Fruit fly (Drosophila melanogaster) whole organism, embryonic: ENCODE results near the gene CG15764.

Experiments used
- C15 ChIP-seq: fragments of 200-800 bp; sonication (Bioruptor generic); IDR thresholded peaks from 3 replicates; pipeline ENCODE4 v1.3.6; 2022; ENCODE audit warnings: missing biosample characterization, missing genetic modification characterization
- CG10147 ChIP-seq: fragments of 200-800 bp; sonication (Bioruptor generic); optimal IDR thresholded peaks from 2 replicates; lab custom pipeline; 2019; ENCODE audit warnings: missing biosample characterization, mild to moderate bottlenecking, missing genetic modification characterization, moderate library complexity
- CG10209 ChIP-seq: fragments of 200-800 bp; sonication (Bioruptor generic); optimal IDR thresholded peaks from 3 replicates; lab custom pipeline; 2017; ENCODE audit warnings: missing biosample characterization, mild to moderate bottlenecking, missing genetic modification characterization, missing genetic modification reagents
- CG10274 ChIP-seq: fragments of 200-800 bp; sonication (Bioruptor generic); optimal IDR thresholded peaks from 3 replicates; lab custom pipeline; 2017; ENCODE audit warnings: missing biosample characterization, mild to moderate bottlenecking, missing genetic modification characterization
- CG11398 ChIP-seq: fragments of 200-800 bp; sonication (Bioruptor generic); optimal IDR thresholded peaks from 2 replicates; lab custom pipeline; 2016; ENCODE audit warnings: missing biosample characterization, missing genetic modification characterization
- CG12104 ChIP-seq: fragments of 200-800 bp; sonication (Bioruptor generic); optimal IDR thresholded peaks from 3 replicates; lab custom pipeline; 2016; ENCODE audit warnings: missing biosample characterization, missing genetic modification characterization
- CG14667 ChIP-seq: fragments of 200-800 bp; sonication (Bioruptor generic); IDR thresholded peaks from 2 replicates; pipeline ENCODE4 v1.3.6; 2022; ENCODE audit warnings: missing biosample characterization, missing genetic modification characterization
- CG15269 ChIP-seq: fragments of 200-800 bp; sonication (Bioruptor generic); optimal IDR thresholded peaks from 2 replicates; lab custom pipeline; 2018; ENCODE audit warnings: missing biosample characterization, mild to moderate bottlenecking, missing genetic modification characterization, moderate library complexity
- CG17186 ChIP-seq: fragments of 200-800 bp; sonication (Bioruptor generic); optimal IDR thresholded peaks from 3 replicates; lab custom pipeline; 2017; ENCODE audit warnings: missing biosample characterization, missing genetic modification reagents, missing genetic modification characterization
- CG17328 ChIP-seq: fragments of 200-800 bp; sonication (Bioruptor generic); IDR thresholded peaks from 2 replicates; pipeline ENCODE4 v1.3.6; 2022; ENCODE audit warnings: missing biosample characterization, missing genetic modification characterization
- CG1832 ChIP-seq: fragments of 200-800 bp; sonication (Bioruptor generic); optimal IDR thresholded peaks from 2 replicates; lab custom pipeline; 2017; ENCODE audit warnings: missing biosample characterization, mild to moderate bottlenecking, missing genetic modification characterization, inconsistent platforms
- CG18476 ChIP-seq: fragments of 200-800 bp; sonication (Bioruptor generic); optimal IDR thresholded peaks from 2 replicates; lab custom pipeline; 2016; ENCODE audit warnings: missing biosample characterization, mild to moderate bottlenecking, missing genetic modification characterization
- CG18619 ChIP-seq: fragments of 200-800 bp; sonication (Bioruptor generic); optimal IDR thresholded peaks from 3 replicates; lab custom pipeline; 2017; ENCODE audit warnings: missing biosample characterization, mild to moderate bottlenecking, missing genetic modification characterization
- CG31365 ChIP-seq: fragments of 200-800 bp; sonication (Bioruptor generic); optimal IDR thresholded peaks from 2 replicates; lab custom pipeline; 2018; ENCODE audit warnings: missing biosample characterization, mild to moderate bottlenecking, missing genetic modification characterization
- CG3407 ChIP-seq: fragments of 200-800 bp; sonication (Bioruptor generic); optimal IDR thresholded peaks from 2 replicates; lab custom pipeline; 2018; ENCODE audit warnings: missing biosample characterization, mild to moderate bottlenecking, missing genetic modification characterization
- CG34422 ChIP-seq: fragments of 200-800 bp; sonication (Bioruptor generic); IDR thresholded peaks from 3 replicates; pipeline ENCODE4 v1.3.6; 2022; ENCODE audit warnings: missing biosample characterization, missing genetic modification characterization
- CG6272 ChIP-seq: fragments of 200-800 bp; sonication (Bioruptor generic); IDR thresholded peaks from 2 replicates; pipeline ENCODE4 v1.3.6; 2022; ENCODE audit warnings: missing biosample characterization, missing genetic modification characterization
- CG6654 ChIP-seq: fragments of 200-800 bp; sonication (Bioruptor generic); optimal IDR thresholded peaks from 2 replicates; lab custom pipeline; 2017; ENCODE audit warnings: missing biosample characterization, mild to moderate bottlenecking, missing genetic modification characterization
- CG7745 ChIP-seq: fragments of 200-800 bp; sonication (Bioruptor generic); optimal IDR thresholded peaks from 2 replicates; lab custom pipeline; 2018; ENCODE audit warnings: missing biosample characterization, mild to moderate bottlenecking, missing genetic modification characterization, moderate library complexity
- CG8388 ChIP-seq: fragments of 200-800 bp; sonication (Bioruptor generic); optimal IDR thresholded peaks from 2 replicates; lab custom pipeline; 2019; ENCODE audit warnings: missing biosample characterization, mild to moderate bottlenecking, missing genetic modification characterization, moderate library complexity
- CG9437 ChIP-seq: fragments of 200-800 bp; sonication (Bioruptor generic); optimal IDR thresholded peaks from 2 replicates; lab custom pipeline; 2018; ENCODE audit warnings: missing biosample characterization, mild to moderate bottlenecking, missing genetic modification characterization
- Dbx ChIP-seq: fragments of 200-800 bp; sonication (Bioruptor generic); IDR thresholded peaks from 3 replicates; pipeline ENCODE4 v1.3.6; 2022; ENCODE audit warnings: missing biosample characterization, missing genetic modification characterization
- Dek ChIP-seq: fragments of 200-800 bp; sonication (Bioruptor generic); optimal IDR thresholded peaks from 3 replicates; lab custom pipeline; 2019; ENCODE audit warnings: missing biosample characterization, mild to moderate bottlenecking, missing genetic modification characterization, moderate library complexity
- Gsc ChIP-seq: fragments of 200-800 bp; sonication (Bioruptor generic); IDR thresholded peaks from 2 replicates; pipeline ENCODE4 v1.3.6; 2022; ENCODE audit warnings: missing biosample characterization, missing genetic modification characterization
- Hey ChIP-seq: fragments of 200-800 bp; sonication (Bioruptor generic); optimal IDR thresholded peaks from 3 replicates; lab custom pipeline; 2018; ENCODE audit warnings: missing biosample characterization, mild to moderate bottlenecking, missing genetic modification characterization
- HmgD ChIP-seq: fragments of 200-800 bp; sonication (Bioruptor generic); optimal IDR thresholded peaks from 3 replicates; lab custom pipeline; 2016; ENCODE audit warnings: missing biosample characterization, missing genetic modification characterization
- MBD-R2 ChIP-seq: fragments of 200-800 bp; sonication (Bioruptor generic); IDR thresholded peaks from 2 replicates; pipeline ENCODE4 v1.3.6; 2022; ENCODE audit warnings: missing biosample characterization, missing genetic modification characterization
- Max ChIP-seq: fragments of 200-800 bp; sonication (Bioruptor generic); optimal IDR thresholded peaks from 2 replicates; lab custom pipeline; 2016; ENCODE audit warnings: missing biosample characterization, mild to moderate bottlenecking, missing genetic modification characterization
- Meics ChIP-seq: fragments of 200-800 bp; sonication (Bioruptor generic); optimal IDR thresholded peaks from 2 replicates; lab custom pipeline; 2017; ENCODE audit warnings: missing biosample characterization, mild to moderate bottlenecking, missing genetic modification characterization
- Spps ChIP-seq: fragments of 200-800 bp; sonication (Bioruptor generic); optimal IDR thresholded peaks from 2 replicates; lab custom pipeline; 2018; ENCODE audit warnings: missing biosample characterization, mild to moderate bottlenecking, missing genetic modification characterization
- Taf1 ChIP-seq: fragments of 200-800 bp; sonication (Bioruptor generic); IDR thresholded peaks from 2 replicates; pipeline ENCODE4 v1.3.6; 2022; ENCODE audit warnings: missing biosample characterization, missing genetic modification characterization
- Usf ChIP-seq: fragments of 200-800 bp; sonication (Bioruptor generic); optimal IDR thresholded peaks from 2 replicates; lab custom pipeline; 2017; ENCODE audit warnings: missing genotype, missing biosample characterization, missing genetic modification characterization
- ac ChIP-seq: fragments of 200-800 bp; sonication (Bioruptor generic); optimal IDR thresholded peaks from 3 replicates; lab custom pipeline; 2017; ENCODE audit warnings: missing biosample characterization, mild to moderate bottlenecking, missing genetic modification characterization
- corto ChIP-seq: fragments of 200-800 bp; sonication (Bioruptor generic); optimal IDR thresholded peaks from 2 replicates; lab custom pipeline; 2016; ENCODE audit warnings: missing biosample characterization, mild to moderate bottlenecking, missing genetic modification characterization, moderate library complexity
- crc ChIP-seq: fragments of 200-800 bp; sonication (Bioruptor generic); optimal IDR thresholded peaks from 2 replicates; lab custom pipeline; 2016; ENCODE audit warnings: missing biosample characterization, missing genetic modification characterization
- cwo ChIP-seq: fragments of 200-800 bp; sonication (Bioruptor generic); optimal IDR thresholded peaks from 3 replicates; lab custom pipeline; 2017; ENCODE audit warnings: missing biosample characterization, missing genetic modification characterization, mild to moderate bottlenecking, moderate library complexity, missing genetic modification reagents
- dimm ChIP-seq: fragments of 200-800 bp; sonication (Bioruptor generic); IDR thresholded peaks from 2 replicates; pipeline ENCODE4 v1.3.6; 2022; ENCODE audit warnings: missing biosample characterization, missing genetic modification characterization
- ems ChIP-seq: fragments of 200-800 bp; sonication (Bioruptor generic); optimal IDR thresholded peaks from 3 replicates; lab custom pipeline; 2016; ENCODE audit warnings: missing biosample characterization, missing genetic modification characterization
- gem ChIP-seq: fragments of 200-800 bp; sonication (Bioruptor generic); optimal IDR thresholded peaks from 2 replicates; lab custom pipeline; 2019; ENCODE audit warnings: missing biosample characterization, mild to moderate bottlenecking, missing genetic modification characterization, moderate library complexity
- jing ChIP-seq: fragments of 200-800 bp; sonication (Bioruptor generic); optimal IDR thresholded peaks from 2 replicates; lab custom pipeline; 2018; ENCODE audit warnings: missing biosample characterization, mild to moderate bottlenecking, missing genetic modification characterization
- mam ChIP-seq: fragments of 200-800 bp; sonication (Bioruptor generic); optimal IDR thresholded peaks from 3 replicates; lab custom pipeline; 2016; ENCODE audit warnings: missing biosample characterization, missing genetic modification characterization
- oc ChIP-seq: fragments of 200-800 bp; sonication (Bioruptor generic); optimal IDR thresholded peaks from 2 replicates; lab custom pipeline; 2018; ENCODE audit warnings: missing biosample characterization, mild to moderate bottlenecking, missing genetic modification characterization, moderate library complexity
- pita ChIP-seq: fragments of 200-800 bp; sonication (Bioruptor generic); optimal IDR thresholded peaks from 2 replicates; lab custom pipeline; 2017; ENCODE audit warnings: missing biosample characterization, mild to moderate bottlenecking, missing genetic modification characterization
- sc ChIP-seq, 3 experiments: fragments of >200 bp in 2 of 3; fragments of 200-800 bp in 1 of 3; sonication (Bioruptor generic) in 1 of 3; optimal IDR thresholded peaks; 2 replicates in 2 of 3; 3 replicates in 1 of 3; lab custom pipeline; 2017; ENCODE audit warnings: mild to moderate bottlenecking in 1 of 3, missing biosample characterization in 1 of 3, missing genetic modification characterization in 1 of 3, missing genetic modification reagents in 1 of 3
- sim ChIP-seq: fragments of 200-800 bp; sonication (Bioruptor generic); IDR thresholded peaks from 2 replicates; pipeline ENCODE4 v1.3.6; 2022; ENCODE audit warnings: missing biosample characterization, missing genetic modification characterization
- tgo ChIP-seq: fragments of 200-800 bp; sonication (Bioruptor generic); IDR thresholded peaks from 3 replicates; pipeline ENCODE4 v1.3.6; 2022; ENCODE audit warnings: missing biosample characterization, missing genetic modification characterization
- tio ChIP-seq: fragments of 200-800 bp; sonication (Bioruptor generic); optimal IDR thresholded peaks from 2 replicates; lab custom pipeline; 2017; ENCODE audit warnings: missing biosample characterization, missing genetic modification characterization, inconsistent platforms
- trh ChIP-seq: fragments of 200-800 bp; sonication (Bioruptor generic); optimal IDR thresholded peaks from 2 replicates; lab custom pipeline; 2016; ENCODE audit warnings: missing biosample characterization, missing genetic modification characterization
- zen ChIP-seq: fragments of 200-800 bp; sonication (Bioruptor generic); optimal IDR thresholded peaks from 3 replicates; lab custom pipeline; 2018; ENCODE audit warnings: missing biosample characterization, mild to moderate bottlenecking, missing genetic modification characterization, moderate library complexity
- zfh2 ChIP-seq: fragments of 200-800 bp; sonication (Bioruptor generic); optimal IDR thresholded peaks from 2 replicates; lab custom pipeline; 2016; ENCODE audit warnings: missing biosample characterization, missing genetic modification characterization

The CG15764 gene

dm6 chrX:5901628-5902213, 32.8 kb downstream of the CG15764 start (continued):
- TF ChIP-seq CG10147 (GFP tag; lab: Kevin White, UChicago) (no peak), CG10274 (GFP tag; lab: Kevin White, UChicago) (no peak), CG17328 (GFP tag; lab: Robert Waterston, UW) (no peak), CG8388 (GFP tag; lab: Kevin White, UChicago) (no peak), Dbx (GFP tag; lab: Robert Waterston, UW) (peak; percentile 77; the same call in 2 of the 3 replicates), Gsc (GFP tag; lab: Robert Waterston, UW) (no peak), CG31365 (tag; lab: Kevin White, UChicago) (no peak), tio (GFP tag; lab: Kevin White, UChicago) (no peak), pita (no peak), HmgD (GFP tag; lab: Kevin White, UChicago) (peak; percentile 59), CG10209 (GFP tag; lab: Kevin White, UChicago) (peak; percentile 33), Dek (tag; lab: Kevin White, UChicago) (no peak), gem (tag; lab: Kevin White, UChicago) (peak; percentile 36), ems (GFP tag; lab: Kevin White, UChicago) (no peak), CG7745 (tag; lab: Kevin White, UChicago) (no peak), Taf1 (no peak), CG18619 (no peak), Hey (tag; lab: Kevin White, UChicago) (no peak), tgo (GFP tag; lab: Robert Waterston, UW) (no peak), ac (no peak), Meics (peak; percentile 22), oc (tag; lab: Kevin White, UChicago) (peak; percentile 17), CG9437 (GFP tag; lab: Kevin White, UChicago) (no peak), CG34422 (GFP tag; lab: Robert Waterston, UW) (peak; percentile 71; the same call in 2 of the 3 replicates), CG6654 (no peak), CG15269 (peak; percentile 16), MBD-R2 (GFP tag; lab: Robert Waterston, UW) (peak; percentile 14; the same call in 1 of the 2 replicates), Usf (GFP tag; lab: Kevin White, UChicago) (no peak), corto (GFP tag; lab: Kevin White, UChicago) (peak; percentile 4), crc (GFP tag; lab: Kevin White, UChicago) (no peak), sim (no peak), zen (tag; lab: Kevin White, UChicago) (peak; percentile 5), Max (GFP tag; lab: Kevin White, UChicago) (peak; percentile 0), cwo (GFP tag; lab: Kevin White, UChicago) (no peak), CG18476 (GFP tag; lab: Kevin White, UChicago) (peak; percentile 51), trh (GFP tag; lab: Kevin White, UChicago) (no peak), CG17186 (GFP tag; lab: Kevin White, UChicago) (no peak), mam (GFP tag; lab: Kevin White, UChicago) (peak; percentile 19), sc (optimal IDR thresholded peaks at IDR 0.05; lab: Kevin White, UChicago) (no peak), sc (GFP tag; optimal IDR thresholded peaks at IDR 0.05; lab: Kevin White, UChicago) (no peak), Spps (tag; lab: Kevin White, UChicago) (no peak), C15 (GFP tag; lab: Robert Waterston, UW) (no peak), CG6272 (GFP tag; lab: Robert Waterston, UW) (0 out of 2 replicates have a peak, but pooled peaks have one; percentile 15), CG3407 (peak; percentile 2), jing (GFP tag; lab: Kevin White, UChicago) (no peak), dimm (no peak), CG11398 (peak; percentile 60), CG12104 (no peak), CG1832 (GFP tag; lab: Kevin White, UChicago) (peak; percentile 95), CG14667 (no peak), zfh2 (GFP tag; lab: Kevin White, UChicago) (no peak)
